Worm (Caenorhabditis elegans): ENCODE results near the gene cnep-1.

cnep-1 gene

DNA sequence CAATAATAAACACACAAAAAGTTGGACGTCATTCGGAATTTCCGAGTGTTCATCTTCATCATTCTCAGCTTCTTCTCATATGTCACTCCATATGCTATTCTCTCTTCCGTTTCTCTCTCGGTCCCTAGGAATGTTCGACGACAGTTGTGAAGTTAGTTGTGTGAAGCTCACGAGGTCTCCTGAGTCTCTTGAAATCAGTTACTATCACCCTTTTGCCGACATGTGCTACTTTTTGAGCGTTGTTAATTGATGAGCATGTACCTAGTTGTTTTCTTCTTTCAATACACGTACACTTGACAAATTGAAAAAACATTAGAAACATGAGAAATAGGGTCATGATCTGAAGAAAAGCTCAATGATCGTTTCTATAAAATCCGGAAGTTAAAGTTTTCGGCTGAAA lies 13.2 kb downstream of the cnep-1 start:
- TF ChIP-seq tra-4 (tag; optimal IDR thresholded peaks at IDR 0.05) (no peak), ets-7 (tag; optimal IDR thresholded peaks at IDR 0.05) (no peak)

- TF ChIP-seq aly-1 (tag; optimal IDR thresholded peaks at IDR 0.05) (no peak), hmg-4 (GFP tag; optimal IDR thresholded peaks at IDR 0.05) (no peak), sea-1 (GFP tag; conservative IDR thresholded peaks at IDR 0.05) (no peak), B0310.2 (tag; optimal IDR thresholded peaks at IDR 0.05) (no peak), hmbx-1 (tag; optimal IDR thresholded peaks at IDR 0.05) (no peak), hnd-1 (tag; optimal IDR thresholded peaks at IDR 0.05) (no peak), ets-7 (tag; optimal IDR thresholded peaks at IDR 0.05) (no peak), F13C5.2 (tag; optimal IDR thresholded peaks at IDR 0.05) (no peak), ceh-13 (GFP tag; optimal IDR thresholded peaks at IDR 0.05) (no peak), tbx-11 (GFP tag; IDR thresholded peaks at IDR 0.05) (no peak), ama-1 (optimal IDR thresholded peaks at IDR 0.05) (no peak), pes-1 (GFP tag; IDR thresholded peaks at IDR 0.05) (no peak), tbx-37 (GFP tag; conservative IDR thresholded peaks at IDR 0.05) (no peak), ceh-36 (tag; optimal IDR thresholded peaks at IDR 0.05) (no peak), scrt-1 (GFP tag; IDR thresholded peaks at IDR 0.05) (no peak)
Measured at ce11 chrII:7323925-7324324, 13.8 kb downstream of the cnep-1 start, which contains the start of gene F21D12.3. Gene F21D12.3, minus strand, starts transcription at chrII:7324025.

DNA sequence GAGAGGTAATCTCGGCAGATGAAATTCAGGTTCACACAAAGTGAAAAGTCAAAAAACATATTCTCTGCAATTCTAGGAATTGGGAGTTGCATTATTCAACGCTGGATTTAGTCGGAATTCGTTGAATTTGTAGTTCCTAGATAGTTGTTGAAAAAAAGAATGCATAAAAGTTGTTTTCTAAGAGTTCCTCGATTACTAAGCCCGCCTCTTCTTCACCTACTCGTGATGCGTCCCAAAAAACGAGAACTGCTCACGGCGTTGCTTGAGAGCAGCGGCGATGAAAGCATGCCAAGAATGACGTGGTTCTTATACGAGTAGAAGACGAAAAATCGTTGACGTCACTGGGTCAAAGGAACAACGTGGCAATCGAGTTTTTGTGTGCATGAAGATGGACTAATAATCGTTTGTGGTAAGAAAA lies 14.9 kb downstream of the cnep-1 start:
- TF ChIP-seq hmbx-1 (tag; optimal IDR thresholded peaks at IDR 0.05), result no peak
- no peak for TF ChIP-seq ceh-13 (GFP tag; optimal IDR thresholded peaks at IDR 0.05)
- no peak for TF ChIP-seq sea-1 (GFP tag; conservative IDR thresholded peaks at IDR 0.05)
- no peak for TF ChIP-seq scrt-1 (GFP tag; IDR thresholded peaks at IDR 0.05)
- no peak for TF ChIP-seq hnd-1 (tag; optimal IDR thresholded peaks at IDR 0.05)
- TF ChIP-seq pes-1 (GFP tag; IDR thresholded peaks at IDR 0.05), result no peak
- no peak for TF ChIP-seq tbx-11 (GFP tag; IDR thresholded peaks at IDR 0.05)
- no peak for TF ChIP-seq flt-1 (GFP tag; IDR thresholded peaks at IDR 0.05)
- TF ChIP-seq tra-4 (tag; optimal IDR thresholded peaks at IDR 0.05), result no peak
- no peak for TF ChIP-seq ets-7 (tag; optimal IDR thresholded peaks at IDR 0.05)
- TF ChIP-seq F13C5.2 (tag; optimal IDR thresholded peaks at IDR 0.05), result no peak
- no peak for TF ChIP-seq hmg-4 (GFP tag; optimal IDR thresholded peaks at IDR 0.05)
- TF ChIP-seq aly-1 (tag; optimal IDR thresholded peaks at IDR 0.05), result no peak
- no peak for TF ChIP-seq ceh-36 (tag; optimal IDR thresholded peaks at IDR 0.05)

DNA sequence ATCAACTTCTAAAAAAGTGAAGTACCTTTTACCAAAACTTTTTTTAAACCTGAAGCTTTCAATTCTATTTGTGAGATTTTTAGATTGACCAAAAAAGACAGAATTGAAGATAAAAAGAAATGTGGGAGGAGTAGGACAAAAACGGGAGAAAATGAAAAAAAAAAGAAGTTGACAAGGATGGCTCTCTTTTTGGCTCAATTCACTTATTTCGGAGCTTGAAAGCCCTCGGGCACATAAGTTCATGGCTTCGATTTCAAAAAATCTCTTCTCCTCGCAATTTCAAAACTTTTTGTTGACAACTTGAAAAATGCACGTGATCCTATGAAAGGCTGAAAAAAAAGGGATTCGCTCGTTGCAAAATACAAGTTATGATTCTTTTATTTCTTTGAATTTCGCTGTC lies 16.1 kb downstream of the cnep-1 start:
- no peak for TF ChIP-seq F13C5.2 (tag; optimal IDR thresholded peaks at IDR 0.05)
- no peak for TF ChIP-seq hmbx-1 (tag; optimal IDR thresholded peaks at IDR 0.05)
- TF ChIP-seq ceh-36 (tag; optimal IDR thresholded peaks at IDR 0.05), result no peak
- TF ChIP-seq ama-1 (optimal IDR thresholded peaks at IDR 0.05), result no peak
- TF ChIP-seq aly-1 (tag; optimal IDR thresholded peaks at IDR 0.05), result no peak
- TF ChIP-seq B0310.2 (tag; optimal IDR thresholded peaks at IDR 0.05), result no peak
- no peak for TF ChIP-seq tra-4 (tag; optimal IDR thresholded peaks at IDR 0.05)
- TF ChIP-seq pes-1 (GFP tag; IDR thresholded peaks at IDR 0.05), result no peak
- TF ChIP-seq hmg-4 (GFP tag; optimal IDR thresholded peaks at IDR 0.05), result no peak
- TF ChIP-seq scrt-1 (GFP tag; IDR thresholded peaks at IDR 0.05), result no peak
- TF ChIP-seq flt-1 (GFP tag; IDR thresholded peaks at IDR 0.05), result no peak
- no peak for TF ChIP-seq tbx-11 (GFP tag; IDR thresholded peaks at IDR 0.05)

DNA sequence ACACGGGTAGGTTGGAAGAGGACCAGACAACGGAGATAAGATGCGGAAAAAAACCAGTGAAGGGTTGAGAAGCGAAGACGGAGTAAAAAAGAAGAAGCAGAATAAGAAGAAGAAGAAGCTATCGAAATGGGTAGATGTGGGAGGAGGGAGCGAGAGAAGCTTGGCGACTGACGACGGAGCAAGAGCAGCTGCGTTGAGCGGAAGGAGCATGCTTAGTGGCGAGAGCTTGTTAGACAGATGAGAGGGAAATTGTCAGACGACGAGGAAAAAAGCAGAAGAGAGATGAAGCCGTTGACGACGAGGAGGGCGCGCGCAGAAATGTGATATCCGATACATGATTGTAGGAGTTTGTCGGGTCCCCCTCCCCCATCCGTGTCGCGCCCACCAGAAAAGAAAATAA lies 16.8 kb downstream of the cnep-1 start:
- TF ChIP-seq ama-1 (optimal IDR thresholded peaks at IDR 0.05), result no peak
- no peak for TF ChIP-seq ceh-13 (GFP tag; optimal IDR thresholded peaks at IDR 0.05)
- no peak for TF ChIP-seq pes-1 (GFP tag; IDR thresholded peaks at IDR 0.05)
- TF ChIP-seq hmbx-1 (tag; optimal IDR thresholded peaks at IDR 0.05), result no peak
- no peak for TF ChIP-seq flt-1 (GFP tag; IDR thresholded peaks at IDR 0.05)
- no peak for TF ChIP-seq tbx-11 (GFP tag; IDR thresholded peaks at IDR 0.05)
- no peak for TF ChIP-seq F13C5.2 (tag; optimal IDR thresholded peaks at IDR 0.05)
- TF ChIP-seq ceh-36 (tag; optimal IDR thresholded peaks at IDR 0.05), result no peak
- TF ChIP-seq sea-1 (GFP tag; conservative IDR thresholded peaks at IDR 0.05), result no peak
- no peak for TF ChIP-seq hmg-4 (GFP tag; optimal IDR thresholded peaks at IDR 0.05)
- no peak for TF ChIP-seq ets-7 (tag; optimal IDR thresholded peaks at IDR 0.05)
- no peak for TF ChIP-seq hnd-1 (tag; optimal IDR thresholded peaks at IDR 0.05)
- no peak for TF ChIP-seq tra-4 (tag; optimal IDR thresholded peaks at IDR 0.05)
- no peak for TF ChIP-seq B0310.2 (tag; optimal IDR thresholded peaks at IDR 0.05)
- no peak for TF ChIP-seq scrt-1 (GFP tag; IDR thresholded peaks at IDR 0.05)
- TF ChIP-seq aly-1 (tag; optimal IDR thresholded peaks at IDR 0.05), result no peak
- TF ChIP-seq tbx-37 (GFP tag; conservative IDR thresholded peaks at IDR 0.05), result no peak

- TF ChIP-seq sea-1 (GFP tag; conservative IDR thresholded peaks at IDR 0.05), result no peak
- TF ChIP-seq F13C5.2 (tag; optimal IDR thresholded peaks at IDR 0.05), result no peak
- TF ChIP-seq scrt-1 (GFP tag; IDR thresholded peaks at IDR 0.05), result no peak
- TF ChIP-seq tra-4 (tag; optimal IDR thresholded peaks at IDR 0.05), result no peak
- TF ChIP-seq hnd-1 (tag; optimal IDR thresholded peaks at IDR 0.05), result no peak
- TF ChIP-seq flt-1 (GFP tag; IDR thresholded peaks at IDR 0.05), result no peak
- TF ChIP-seq tbx-11 (GFP tag; IDR thresholded peaks at IDR 0.05), result no peak
- TF ChIP-seq hmg-4 (GFP tag; optimal IDR thresholded peaks at IDR 0.05), result no peak
- TF ChIP-seq B0310.2 (tag; optimal IDR thresholded peaks at IDR 0.05), result no peak
- TF ChIP-seq ets-7 (tag; optimal IDR thresholded peaks at IDR 0.05), result no peak
- no peak for TF ChIP-seq ama-1 (optimal IDR thresholded peaks at IDR 0.05)
- TF ChIP-seq pes-1 (GFP tag; IDR thresholded peaks at IDR 0.05), result no peak
- no peak for TF ChIP-seq ceh-13 (GFP tag; optimal IDR thresholded peaks at IDR 0.05)
- no peak for TF ChIP-seq tbx-37 (GFP tag; conservative IDR thresholded peaks at IDR 0.05)
- no peak for TF ChIP-seq hmbx-1 (tag; optimal IDR thresholded peaks at IDR 0.05)
Measured at ce11 chrII:7331224-7331623, 21.1 kb downstream of the cnep-1 start, which contains the start of gene npax-1. Gene npax-1, minus strand, starts transcription at chrII:7331324.

DNA sequence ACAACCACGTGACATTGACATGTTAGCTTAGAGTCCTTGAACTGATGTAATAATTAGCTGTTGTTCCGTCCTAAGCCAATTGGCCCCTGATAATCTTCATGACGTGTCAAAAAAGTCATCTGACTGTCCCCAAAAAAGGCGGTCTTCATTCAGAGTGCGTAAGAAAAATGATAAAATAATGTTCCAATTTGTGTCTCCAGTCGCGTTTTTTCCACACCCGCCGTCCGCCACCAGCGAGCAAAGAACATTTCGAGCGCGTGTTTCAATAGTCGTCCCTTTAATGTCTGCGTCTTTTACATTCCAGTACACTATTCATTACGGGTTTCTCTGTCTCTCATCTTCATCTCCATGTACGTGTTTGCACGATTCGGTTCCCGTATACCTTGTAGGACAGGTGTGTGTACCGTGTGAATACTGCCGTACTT lies 27.3 kb downstream of the cnep-1 start:
- no peak for TF ChIP-seq tbx-37 (GFP tag; conservative IDR thresholded peaks at IDR 0.05)
- TF ChIP-seq pes-1 (GFP tag; IDR thresholded peaks at IDR 0.05), result no peak
- TF ChIP-seq aly-1 (tag; optimal IDR thresholded peaks at IDR 0.05), result no peak
- TF ChIP-seq B0310.2 (tag; optimal IDR thresholded peaks at IDR 0.05), result no peak
- TF ChIP-seq tbx-11 (GFP tag; IDR thresholded peaks at IDR 0.05), result no peak
- no peak for TF ChIP-seq hmbx-1 (tag; optimal IDR thresholded peaks at IDR 0.05)
- no peak for TF ChIP-seq hnd-1 (tag; optimal IDR thresholded peaks at IDR 0.05)
- TF ChIP-seq ceh-13 (GFP tag; optimal IDR thresholded peaks at IDR 0.05), result no peak
- TF ChIP-seq ceh-36 (tag; optimal IDR thresholded peaks at IDR 0.05), result no peak
- no peak for TF ChIP-seq ama-1 (optimal IDR thresholded peaks at IDR 0.05)
- no peak for TF ChIP-seq scrt-1 (GFP tag; IDR thresholded peaks at IDR 0.05)
- TF ChIP-seq hmg-4 (GFP tag; optimal IDR thresholded peaks at IDR 0.05), result no peak
- no peak for TF ChIP-seq tra-4 (tag; optimal IDR thresholded peaks at IDR 0.05)
- no peak for TF ChIP-seq ets-7 (tag; optimal IDR thresholded peaks at IDR 0.05)
- TF ChIP-seq flt-1 (GFP tag; IDR thresholded peaks at IDR 0.05), result no peak
- TF ChIP-seq sea-1 (GFP tag; conservative IDR thresholded peaks at IDR 0.05), result no peak
- no peak for TF ChIP-seq F13C5.2 (tag; optimal IDR thresholded peaks at IDR 0.05)
